Fruit fly (Drosophila melanogaster): ENCODE results near the gene emc.
A peak's percentile ranks its signal among the peaks of the same experiment; 100 is the strongest.

The emc gene

DNA sequence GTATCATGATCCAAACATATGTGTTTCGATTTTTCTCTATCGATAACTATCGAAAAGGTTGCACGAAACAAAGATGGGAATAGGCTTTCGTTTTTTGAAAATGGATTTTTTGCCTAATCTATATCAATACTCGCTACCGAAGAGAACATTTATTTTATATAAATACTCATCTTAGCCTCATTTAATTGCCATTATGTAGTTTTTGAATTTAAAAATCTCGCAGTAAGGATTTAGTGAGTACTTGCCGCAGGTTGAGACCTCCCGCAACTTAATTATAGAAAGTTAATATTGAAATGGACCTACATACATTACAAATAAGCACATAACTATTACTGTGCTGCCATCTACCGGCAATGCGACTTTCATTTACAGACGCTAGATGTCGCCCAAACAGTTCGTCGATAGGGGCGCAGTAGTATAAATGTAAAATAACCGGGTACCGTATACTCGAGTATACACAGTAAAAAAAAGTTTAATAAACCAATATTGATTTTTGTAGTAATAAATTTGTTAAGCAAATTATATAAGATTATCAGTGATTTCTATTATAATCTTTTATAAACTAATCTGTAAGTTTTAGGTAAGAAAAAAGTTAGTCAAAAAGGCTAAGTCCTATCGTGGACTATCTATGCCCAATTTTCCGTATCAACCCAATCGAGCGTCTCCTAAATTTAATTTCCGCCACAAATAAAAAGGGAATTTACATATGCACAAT is 37.2 kb upstream of the emc start, which contains the start of gene CG13896:
Gene CG13896, minus strand, starts transcription at position 12 of the 715 bp plus-strand sequence.
- TF ChIP-seq crol (GFP tag; IDR thresholded peaks at IDR 0.05) (peak; percentile 43), CG15601 (tag; optimal IDR thresholded peaks at IDR 0.05) (peak; percentile 74), CG17328 (GFP tag; IDR thresholded peaks at IDR 0.05) (peak; percentile 86), bab2 (GFP tag; optimal IDR thresholded peaks at IDR 0.05) (peak; percentile 95), Hand (GFP tag; optimal IDR thresholded peaks at IDR 0.05) (peak; percentile 34), TFAM (GFP tag; optimal IDR thresholded peaks at IDR 0.05) (peak; percentile 22), pb (GFP tag; optimal IDR thresholded peaks at IDR 0.05) (peak; percentile 87), CkIIα-i1 (GFP tag; IDR thresholded peaks at IDR 0.05) (peak; percentile 36; the same call in 1 of the 2 replicates), CG8359 (GFP tag; optimal IDR thresholded peaks at IDR 0.05; ENCODE audit: borderline replicate concordance) (peak; percentile 40), Scr (GFP tag; IDR thresholded peaks at IDR 0.05; ENCODE audit: partially characterized antibody) (peak; percentile 79), ken (GFP tag; IDR thresholded peaks at IDR 0.05) (peak; percentile 90), sqz (GFP tag; optimal IDR thresholded peaks at IDR 0.05) (peak; percentile 44), CG8089 (GFP tag; optimal IDR thresholded peaks at IDR 0.05) (peak; percentile 95), jing (GFP tag; optimal IDR thresholded peaks at IDR 0.05) (peak; percentile 67), H15 (GFP tag; IDR thresholded peaks at IDR 0.05) (peak; percentile 87), Meics (GFP tag; optimal IDR thresholded peaks at IDR 0.05) (peak; percentile 88), tio (GFP tag; optimal IDR thresholded peaks at IDR 0.05) (peak; percentile 84), ash1 (GFP tag; optimal IDR thresholded peaks at IDR 0.05) (peak; percentile 92), CG2678 (tag; optimal IDR thresholded peaks at IDR 0.05) (peak; percentile 73), CG17186 (GFP tag; optimal IDR thresholded peaks at IDR 0.05) (peak; percentile 71), CG12219 (GFP tag; optimal IDR thresholded peaks at IDR 0.05) (peak; percentile 66), CG7987 (GFP tag; optimal IDR thresholded peaks at IDR 0.05) (peak; percentile 90), CG7556 (GFP tag; optimal IDR thresholded peaks at IDR 0.05) (peak; percentile 85), esg (GFP tag; conservative IDR thresholded peaks at IDR 0.05) (peak; percentile 69), CG13123 (GFP tag; optimal IDR thresholded peaks at IDR 0.05) (peak; percentile 78), CG8281 (tag; optimal IDR thresholded peaks at IDR 0.05) (peak; percentile 34), CG8944 (GFP tag; optimal IDR thresholded peaks at IDR 0.05) (peak; percentile 91), Dp (GFP tag; optimal IDR thresholded peaks at IDR 0.05) (peak; percentile 59), unc-4 (GFP tag; IDR thresholded peaks at IDR 0.05; ENCODE audit: partially characterized antibody) (peak; percentile 67), CG10274 (GFP tag; optimal IDR thresholded peaks at IDR 0.05) (peak; percentile 53), CG12744 (GFP tag; optimal IDR thresholded peaks at IDR 0.05) (peak; percentile 87), stwl (tag; optimal IDR thresholded peaks at IDR 0.05) (peak; percentile 54), CG10979 (tag; optimal IDR thresholded peaks at IDR 0.05) (peak; percentile 80), CG11085 (GFP tag; IDR thresholded peaks at IDR 0.05) (peak; percentile 84), CG9609 (GFP tag; optimal IDR thresholded peaks at IDR 0.05) (peak; percentile 87), gce (GFP tag; IDR thresholded peaks at IDR 0.05) (no peak), CG5953 (GFP tag; IDR thresholded peaks at IDR 0.05) (peak; percentile 58; the same call in 1 of the 2 replicates), CHES-1-like (GFP tag; optimal IDR thresholded peaks at IDR 0.05) (peak; percentile 84), hb (GFP tag; IDR thresholded peaks at IDR 0.05; ENCODE audit: partially characterized antibody) (no peak), Abd-B (GFP tag; optimal IDR thresholded peaks at IDR 0.05) (peak; percentile 77), caup (GFP tag; optimal IDR thresholded peaks at IDR 0.05; ENCODE audit: severe bottlenecking) (peak; percentile 89), Atf-2 (GFP tag; optimal IDR thresholded peaks at IDR 0.05) (peak; percentile 88), NC2β (GFP tag; optimal IDR thresholded peaks at IDR 0.05) (peak; percentile 91), luna (GFP tag; optimal IDR thresholded peaks at IDR 0.05) (peak; percentile 71), CG9215 (GFP tag; IDR thresholded peaks at IDR 0.05) (peak; percentile 75), Chrac-16 (GFP tag; optimal IDR thresholded peaks at IDR 0.05) (peak; percentile 94), CG6854 (GFP tag; optimal IDR thresholded peaks at IDR 0.05) (peak; percentile 35), CG17802 (tag; optimal IDR thresholded peaks at IDR 0.05) (peak; percentile 71), dysf (GFP tag; IDR thresholded peaks at IDR 0.05) (peak; percentile 87)
